Fruit fly (Drosophila melanogaster): ENCODE measurements around the gene CG31715.

The CG31715 gene

DNA sequence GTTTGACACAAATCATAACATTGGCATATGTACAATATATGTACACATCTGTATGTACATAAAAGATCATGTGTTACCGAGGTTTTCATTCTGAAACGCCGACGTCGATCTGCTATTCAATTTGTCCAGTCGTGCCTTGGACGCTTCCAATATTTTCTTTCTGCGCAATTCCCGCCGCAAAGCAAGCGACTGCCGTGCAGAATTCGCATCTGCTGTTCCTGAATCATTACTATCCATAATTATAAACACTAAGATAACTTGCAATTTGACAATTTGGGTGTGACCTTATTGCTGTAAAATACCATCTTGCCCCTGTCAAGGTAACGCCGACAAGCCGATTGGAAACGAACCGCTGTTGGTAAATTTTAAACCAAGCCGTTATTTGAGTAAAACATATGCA lies 29.6 kb upstream of the CG31715 start (continued):
- TF ChIP-seq tna (GFP tag; IDR thresholded peaks at IDR 0.05; ENCODE audit: partially characterized antibody) (no peak), CG4328 (GFP tag; optimal IDR thresholded peaks at IDR 0.05) (no peak), tio (GFP tag; optimal IDR thresholded peaks at IDR 0.05) (no peak), CG18599 (GFP tag; optimal IDR thresholded peaks at IDR 0.05) (no peak), Ets65A (GFP tag) (peak; percentile 54), h (optimal IDR thresholded peaks at IDR 0.05) (no peak), CG34422 (GFP tag; IDR thresholded peaks at IDR 0.05) (no peak), CG12155 (GFP tag; optimal IDR thresholded peaks at IDR 0.05) (no peak), lab (GFP tag; optimal IDR thresholded peaks at IDR 0.05) (no peak), phol (tag; optimal IDR thresholded peaks at IDR 0.05) (peak; percentile 21), CG4617 (GFP tag; optimal IDR thresholded peaks at IDR 0.05; ENCODE audit: borderline replicate concordance) (peak; percentile 76), twi (tag; optimal IDR thresholded peaks at IDR 0.05) (no peak), pzg (GFP tag; optimal IDR thresholded peaks at IDR 0.05) (peak; percentile 69), Dip2 (GFP tag; IDR thresholded peaks at IDR 0.05) (no peak), pfk (GFP tag; optimal IDR thresholded peaks at IDR 0.05) (peak; percentile 95), ind (GFP tag; optimal IDR thresholded peaks at IDR 0.05) (no peak)

dm6 chr2L:10314327-10315210 lies 26.8 kb upstream of the CG31715 start, which contains the start of the genes Usp14 and CG4972:
Gene Usp14 (minus strand): TSS chr2L:10314396.
Gene CG4972 (plus strand): TSS chr2L:10314792.
- TF ChIP-seq Jarid2 (GFP tag; optimal IDR thresholded peaks at IDR 0.05) = no peak
- TF ChIP-seq cg (GFP tag; optimal IDR thresholded peaks at IDR 0.05) = no peak
- no peak for TF ChIP-seq fd3F (GFP tag; optimal IDR thresholded peaks at IDR 0.05)
- no peak for TF ChIP-seq Blimp-1 (GFP tag; optimal IDR thresholded peaks at IDR 0.05)
- TF ChIP-seq inv (GFP tag; IDR thresholded peaks at IDR 0.05; ENCODE audit: partially characterized antibody) = no peak
- TF ChIP-seq pzg (GFP tag; optimal IDR thresholded peaks at IDR 0.05) = peak; percentile 40
- no peak for TF ChIP-seq TFAM (GFP tag; optimal IDR thresholded peaks at IDR 0.05)
- no peak for TF ChIP-seq hkb (optimal IDR thresholded peaks at IDR 0.05)
- TF ChIP-seq hkb (GFP tag; IDR thresholded peaks at IDR 0.05) = no peak
- TF ChIP-seq Bteb2 (GFP tag; optimal IDR thresholded peaks at IDR 0.05) = no peak
- no peak for TF ChIP-seq onecut (GFP tag; IDR thresholded peaks at IDR 0.05)
- no peak for TF ChIP-seq CG16863 (GFP tag; optimal IDR thresholded peaks at IDR 0.05)
- no peak for TF ChIP-seq CG7556 (GFP tag; optimal IDR thresholded peaks at IDR 0.05)
- no peak for TF ChIP-seq tin (GFP tag; optimal IDR thresholded peaks at IDR 0.05)
- TF ChIP-seq CG31388 (GFP tag; optimal IDR thresholded peaks at IDR 0.05) = no peak
- TF ChIP-seq CG11504 (tag; optimal IDR thresholded peaks at IDR 0.05) = no peak
- TF ChIP-seq pnt (GFP tag; optimal IDR thresholded peaks at IDR 0.05) = no peak
- peak; percentile 29 for TF ChIP-seq CG2120 (GFP tag; optimal IDR thresholded peaks at IDR 0.05)
- TF ChIP-seq CG8388 (GFP tag; optimal IDR thresholded peaks at IDR 0.05) = no peak
- no peak for TF ChIP-seq CG6765 (GFP tag; optimal IDR thresholded peaks at IDR 0.05)
- no peak for TF ChIP-seq GATAe (GFP tag; conservative IDR thresholded peaks at IDR 0.05)
- no peak for TF ChIP-seq CG32532 (GFP tag; IDR thresholded peaks at IDR 0.05)
- TF ChIP-seq CG17912 (GFP tag; optimal IDR thresholded peaks at IDR 0.05) = no peak
- TF ChIP-seq CG11085 (GFP tag; IDR thresholded peaks at IDR 0.05) = no peak
- peak; percentile 86 for TF ChIP-seq CG17802 (tag; optimal IDR thresholded peaks at IDR 0.05)
- no peak for TF ChIP-seq crol (GFP tag; IDR thresholded peaks at IDR 0.05)
- TF ChIP-seq CG17568 (GFP tag; optimal IDR thresholded peaks at IDR 0.05) = no peak
- TF ChIP-seq H2.0 (GFP tag; IDR thresholded peaks at IDR 0.05) = no peak
- TF ChIP-seq wdn (GFP tag; IDR thresholded peaks at IDR 0.05) = no peak
- TF ChIP-seq Hey (tag; optimal IDR thresholded peaks at IDR 0.05) = no peak
- TF ChIP-seq Rfx (GFP tag; IDR thresholded peaks at IDR 0.05) = no peak
- TF ChIP-seq Antp (GFP tag; optimal IDR thresholded peaks at IDR 0.05) = no peak
- TF ChIP-seq CG17612 (GFP tag; IDR thresholded peaks at IDR 0.05) = no peak
- TF ChIP-seq CG13894 (tag; optimal IDR thresholded peaks at IDR 0.05) = no peak
- no peak for TF ChIP-seq Deaf1 (tag; optimal IDR thresholded peaks at IDR 0.05)
